Fruit fly (Drosophila melanogaster): Measurements from ENCODE around the gene CG16734.

Gene CG16734

dm6 chr3R:9227944-9228343 is 26.9 kb upstream of the CG16734 start:
- TF ChIP-seq CG14655 (GFP tag; optimal IDR thresholded peaks at IDR 0.05) = peak; percentile 51
- TF ChIP-seq CG4496 (GFP tag; IDR thresholded peaks at IDR 0.05) = peak; percentile 77
- no peak for TF ChIP-seq CG8159 (tag; optimal IDR thresholded peaks at IDR 0.05)
- no peak for TF ChIP-seq EcR (GFP tag; optimal IDR thresholded peaks at IDR 0.05)
- no peak for TF ChIP-seq Pif1B (GFP tag; optimal IDR thresholded peaks at IDR 0.05)
- TF ChIP-seq CG17806 (tag; optimal IDR thresholded peaks at IDR 0.05) = no peak
- no peak for TF ChIP-seq gl (tag; optimal IDR thresholded peaks at IDR 0.05)
- TF ChIP-seq D1 (tag; optimal IDR thresholded peaks at IDR 0.05) = no peak
- TF ChIP-seq CG13204 (GFP tag; optimal IDR thresholded peaks at IDR 0.05) = no peak
- TF ChIP-seq rn (GFP tag; IDR thresholded peaks at IDR 0.05) = no peak
- peak; percentile 69 for TF ChIP-seq CG8301 (tag; optimal IDR thresholded peaks at IDR 0.05)
- no peak for TF ChIP-seq Pif1A (GFP tag; optimal IDR thresholded peaks at IDR 0.05)
- peak; percentile 34; the same call in 1 of the 2 replicates for TF ChIP-seq Ets98B (GFP tag; IDR thresholded peaks at IDR 0.05)
- TF ChIP-seq CG15710 (tag; optimal IDR thresholded peaks at IDR 0.05) = no peak
- no peak for TF ChIP-seq CG34367 (tag; optimal IDR thresholded peaks at IDR 0.05)
- TF ChIP-seq CG32121 (GFP tag; IDR thresholded peaks at IDR 0.05) = 0 out of 2 replicates have a peak, but pooled peaks have one; percentile 34
- no peak for TF ChIP-seq CG10348 (GFP tag; IDR thresholded peaks at IDR 0.05)
- no peak for TF ChIP-seq Snoo (tag; optimal IDR thresholded peaks at IDR 0.05)
- TF ChIP-seq CG9948 (tag; optimal IDR thresholded peaks at IDR 0.05) = no peak
- TF ChIP-seq fd96Ca (GFP tag; IDR thresholded peaks at IDR 0.05) = peak; percentile 39; the same call in 1 of the 3 replicates
- no peak for TF ChIP-seq CG12605 (GFP tag; IDR thresholded peaks at IDR 0.05)

dm6 chr3R:9229075-9229835 is 25.6 kb upstream of the CG16734 start:
- TF ChIP-seq gl (tag; optimal IDR thresholded peaks at IDR 0.05) (peak; percentile 99), D1 (tag; optimal IDR thresholded peaks at IDR 0.05) (peak; percentile 99), CG4496 (GFP tag; IDR thresholded peaks at IDR 0.05) (peak; percentile 98), Snoo (tag; optimal IDR thresholded peaks at IDR 0.05) (peak; percentile 99), CG13204 (GFP tag; optimal IDR thresholded peaks at IDR 0.05) (peak; percentile 98), CG32121 (GFP tag; IDR thresholded peaks at IDR 0.05) (peak; percentile 88), CG15710 (tag; optimal IDR thresholded peaks at IDR 0.05) (peak; percentile 100), Pif1A (GFP tag; optimal IDR thresholded peaks at IDR 0.05) (peak; percentile 99), Pif1B (GFP tag; optimal IDR thresholded peaks at IDR 0.05) (peak; percentile 99), CG14655 (GFP tag; optimal IDR thresholded peaks at IDR 0.05) (peak; percentile 99), CG8301 (tag; optimal IDR thresholded peaks at IDR 0.05) (peak; percentile 99), CG12605 (GFP tag; IDR thresholded peaks at IDR 0.05) (peak; percentile 97), EcR (GFP tag; optimal IDR thresholded peaks at IDR 0.05) (peak; percentile 98), CG8159 (tag; optimal IDR thresholded peaks at IDR 0.05) (peak; percentile 100), CG9948 (tag; optimal IDR thresholded peaks at IDR 0.05) (peak; percentile 100), CG10348 (GFP tag; IDR thresholded peaks at IDR 0.05) (peak; percentile 75; the same call in 1 of the 2 replicates), fd96Ca (GFP tag; IDR thresholded peaks at IDR 0.05) (peak; percentile 89), CG34367 (tag; optimal IDR thresholded peaks at IDR 0.05) (peak; percentile 100), CG17806 (tag; optimal IDR thresholded peaks at IDR 0.05) (peak; percentile 100), rn (GFP tag; IDR thresholded peaks at IDR 0.05) (peak; percentile 95), Ets98B (GFP tag; IDR thresholded peaks at IDR 0.05) (peak; percentile 95)

- TF ChIP-seq CG4496 (GFP tag; IDR thresholded peaks at IDR 0.05) (peak; percentile 58; the same call in 1 of the 3 replicates), EcR (GFP tag; optimal IDR thresholded peaks at IDR 0.05) (no peak), CG17806 (tag; optimal IDR thresholded peaks at IDR 0.05) (peak; percentile 65), CG9948 (tag; optimal IDR thresholded peaks at IDR 0.05) (peak; percentile 52), CG12605 (GFP tag; IDR thresholded peaks at IDR 0.05) (peak; percentile 57; the same call in 1 of the 2 replicates), Pif1A (GFP tag; optimal IDR thresholded peaks at IDR 0.05) (peak; percentile 54), CG32121 (GFP tag; IDR thresholded peaks at IDR 0.05) (0 out of 2 replicates have a peak, but pooled peaks have one; percentile 23), Snoo (tag; optimal IDR thresholded peaks at IDR 0.05) (peak; percentile 42), CG13204 (GFP tag; optimal IDR thresholded peaks at IDR 0.05) (no peak), D1 (tag; optimal IDR thresholded peaks at IDR 0.05) (peak; percentile 12), CG8301 (tag; optimal IDR thresholded peaks at IDR 0.05) (peak; percentile 42), rn (GFP tag; IDR thresholded peaks at IDR 0.05) (no peak), CG34367 (tag; optimal IDR thresholded peaks at IDR 0.05) (peak; percentile 57), Pif1B (GFP tag; optimal IDR thresholded peaks at IDR 0.05) (peak; percentile 48), CG8159 (tag; optimal IDR thresholded peaks at IDR 0.05) (peak; percentile 77), CG15710 (tag; optimal IDR thresholded peaks at IDR 0.05) (peak; percentile 38), CG10348 (GFP tag; IDR thresholded peaks at IDR 0.05) (no peak), Ets98B (GFP tag; IDR thresholded peaks at IDR 0.05) (no peak), CG14655 (GFP tag; optimal IDR thresholded peaks at IDR 0.05) (peak; percentile 54), gl (tag; optimal IDR thresholded peaks at IDR 0.05) (no peak), fd96Ca (GFP tag; IDR thresholded peaks at IDR 0.05) (no peak; the same call in 2 of the 3 replicates)
These were observed 24.8 kb upstream of the CG16734 start for dm6 chr3R:9229996-9230601.

dm6 chr3R:9232346-9232745 is 22.5 kb upstream of the CG16734 start:
- TF ChIP-seq fd96Ca (GFP tag; IDR thresholded peaks at IDR 0.05) = no peak
- no peak for TF ChIP-seq CG9948 (tag; optimal IDR thresholded peaks at IDR 0.05)
- no peak for TF ChIP-seq rn (GFP tag; IDR thresholded peaks at IDR 0.05)
- no peak for TF ChIP-seq EcR (GFP tag; optimal IDR thresholded peaks at IDR 0.05)
- no peak for TF ChIP-seq Snoo (tag; optimal IDR thresholded peaks at IDR 0.05)
- TF ChIP-seq Pif1B (GFP tag; optimal IDR thresholded peaks at IDR 0.05) = no peak
- no peak for TF ChIP-seq CG15710 (tag; optimal IDR thresholded peaks at IDR 0.05)
- no peak for TF ChIP-seq CG32121 (GFP tag; IDR thresholded peaks at IDR 0.05)
- TF ChIP-seq D1 (tag; optimal IDR thresholded peaks at IDR 0.05) = no peak
- no peak for TF ChIP-seq CG8301 (tag; optimal IDR thresholded peaks at IDR 0.05)
- TF ChIP-seq CG17806 (tag; optimal IDR thresholded peaks at IDR 0.05) = no peak

Data from whole organism, pupa.